Fruit fly (Drosophila melanogaster) whole organism, embryonic: ENCODE results near the gene CG34179.
A peak's percentile ranks its signal among the peaks of the same experiment; 100 is the strongest.

ENCODE experiments used
- Adf1 ChIP-seq: fragments of 200-800 bp; sonication (Bioruptor generic); IDR thresholded peaks from 2 replicates; pipeline ENCODE4 v1.3.6; 2022; ENCODE audit warnings: missing biosample characterization, missing genetic modification characterization
- Antp ChIP-seq: fragments of 200-800 bp; sonication (Bioruptor generic); optimal IDR thresholded peaks from 3 replicates; lab custom pipeline; 2016; ENCODE audit warnings: missing biosample characterization, missing genetic modification characterization
- Atf6 ChIP-seq: fragments of 200-800 bp; sonication (Bioruptor generic); IDR thresholded peaks from 2 replicates; pipeline ENCODE4 v1.3.6; 2022; ENCODE audit warnings: missing biosample characterization, missing genetic modification characterization
- C15 ChIP-seq: fragments of 200-800 bp; sonication (Bioruptor generic); IDR thresholded peaks from 3 replicates; pipeline ENCODE4 v1.3.6; 2022; ENCODE audit warnings: missing biosample characterization, missing genetic modification characterization
- CG10209 ChIP-seq: fragments of 200-800 bp; sonication (Bioruptor generic); optimal IDR thresholded peaks from 3 replicates; lab custom pipeline; 2017; ENCODE audit warnings: missing biosample characterization, mild to moderate bottlenecking, missing genetic modification characterization, missing genetic modification reagents
- CG10431 ChIP-seq: fragments of 200-800 bp; sonication (Bioruptor generic); optimal IDR thresholded peaks from 3 replicates; lab custom pipeline; 2018; ENCODE audit warnings: missing biosample characterization, mild to moderate bottlenecking, missing genetic modification characterization
- CG11695 ChIP-seq: fragments of 200-800 bp; sonication (Bioruptor generic); IDR thresholded peaks from 3 replicates; pipeline ENCODE4 v1.3.6; 2022; ENCODE audit warnings: missing biosample characterization, missing genetic modification characterization
- CG12155 ChIP-seq: fragments of 200-800 bp; sonication (Bioruptor generic); optimal IDR thresholded peaks from 3 replicates; lab custom pipeline; 2016; ENCODE audit warnings: missing biosample characterization, missing genetic modification characterization
- CG12744 ChIP-seq: fragments of 200-800 bp; sonication (Bioruptor generic); optimal IDR thresholded peaks from 2 replicates; lab custom pipeline; 2016; ENCODE audit warnings: missing biosample characterization, missing genetic modification characterization
- CG13775 ChIP-seq: fragments of 200-800 bp; sonication (Bioruptor generic); optimal IDR thresholded peaks from 3 replicates; lab custom pipeline; 2017; ENCODE audit warnings: missing biosample characterization, mild to moderate bottlenecking, missing genetic modification characterization
- CG17186 ChIP-seq: fragments of 200-800 bp; sonication (Bioruptor generic); optimal IDR thresholded peaks from 3 replicates; lab custom pipeline; 2017; ENCODE audit warnings: missing biosample characterization, missing genetic modification reagents, missing genetic modification characterization
- CG17912 ChIP-seq: fragments of 200-800 bp; sonication (Bioruptor generic); optimal IDR thresholded peaks from 2 replicates; lab custom pipeline; 2018; ENCODE audit warnings: missing biosample characterization, mild to moderate bottlenecking, missing genetic modification characterization
- CG2120 ChIP-seq: fragments of 200-800 bp; sonication (Bioruptor generic); optimal IDR thresholded peaks from 3 replicates; lab custom pipeline; 2016; ENCODE audit warnings: missing biosample characterization, missing genetic modification characterization
- CG2202 ChIP-seq: fragments of 200-800 bp; sonication (Bioruptor generic); optimal IDR thresholded peaks from 2 replicates; lab custom pipeline; 2018; ENCODE audit warnings: missing biosample characterization, mild to moderate bottlenecking, missing genetic modification characterization
- CG31365 ChIP-seq: fragments of 200-800 bp; sonication (Bioruptor generic); optimal IDR thresholded peaks from 2 replicates; lab custom pipeline; 2018; ENCODE audit warnings: missing biosample characterization, mild to moderate bottlenecking, missing genetic modification characterization
- CG32772 ChIP-seq: fragments of 200-800 bp; sonication (Bioruptor generic); IDR thresholded peaks from 2 replicates; pipeline ENCODE4 v1.3.6; 2022; ENCODE audit warnings: missing biosample characterization, missing genetic modification characterization
- CG33557 ChIP-seq: fragments of 200-800 bp; sonication (Bioruptor generic); optimal IDR thresholded peaks from 2 replicates; lab custom pipeline; 2019; ENCODE audit warnings: missing biosample characterization, mild to moderate bottlenecking, missing genetic modification characterization, moderate library complexity
- CG6254 ChIP-seq: fragments of 200-800 bp; sonication (Bioruptor generic); optimal IDR thresholded peaks from 3 replicates; lab custom pipeline; 2017; ENCODE audit warnings: mild to moderate bottlenecking, missing biosample characterization, missing genetic modification reagents, missing genetic modification characterization
- CG8944 ChIP-seq: fragments of 200-800 bp; sonication (Bioruptor generic); optimal IDR thresholded peaks from 3 replicates; lab custom pipeline; 2016; ENCODE audit warnings: missing biosample characterization, missing genetic modification characterization
- CG9817 ChIP-seq: fragments of 200-800 bp; sonication (Bioruptor generic); optimal IDR thresholded peaks from 2 replicates; lab custom pipeline; 2018; ENCODE audit warnings: missing biosample characterization, mild to moderate bottlenecking, missing genetic modification characterization, moderate library complexity
- Dip3 ChIP-seq: fragments of 200-800 bp; sonication (Bioruptor generic); optimal IDR thresholded peaks from 3 replicates; lab custom pipeline; 2016; ENCODE audit warnings: missing biosample characterization, missing genetic modification characterization
- Doc3 ChIP-seq: fragments of 200-800 bp; sonication (Bioruptor generic); IDR thresholded peaks from 3 replicates; pipeline ENCODE4 v1.3.6; 2022; ENCODE audit warnings: missing biosample characterization, missing genetic modification characterization; ENCODE audit not compliant: partially characterized antibody
- Dp ChIP-seq: fragments of 200-800 bp; sonication (Bioruptor generic); optimal IDR thresholded peaks from 2 replicates; lab custom pipeline; 2018; ENCODE audit warnings: missing biosample characterization, mild to moderate bottlenecking, missing genetic modification characterization, moderate library complexity
- Jarid2 ChIP-seq: fragments of 200-800 bp; sonication (Bioruptor generic); optimal IDR thresholded peaks from 3 replicates; lab custom pipeline; 2017; ENCODE audit warnings: mild to moderate bottlenecking, missing biosample characterization, missing genetic modification reagents, missing genetic modification characterization
- Mad ChIP-seq: fragments of 200-800 bp; sonication (Bioruptor generic); optimal IDR thresholded peaks from 2 replicates; lab custom pipeline; 2016; ENCODE audit warnings: missing biosample characterization, missing genetic modification characterization
- NC2β ChIP-seq: fragments of 200-800 bp; sonication (Bioruptor generic); optimal IDR thresholded peaks from 2 replicates; lab custom pipeline; 2016; ENCODE audit warnings: missing biosample characterization, missing genetic modification characterization
- Nf-YB ChIP-seq: fragments of 200-800 bp; sonication (Bioruptor generic); optimal IDR thresholded peaks from 3 replicates; lab custom pipeline; 2019; ENCODE audit warnings: missing biosample characterization, mild to moderate bottlenecking, missing genetic modification characterization, moderate library complexity
- PHDP ChIP-seq: fragments of 200-800 bp; sonication (Bioruptor generic); optimal IDR thresholded peaks from 3 replicates; lab custom pipeline; 2018; ENCODE audit warnings: missing biosample characterization, mild to moderate bottlenecking, missing genetic modification characterization, moderate library complexity
- Xrp1 ChIP-seq: fragments of 200-800 bp; sonication (Bioruptor generic); IDR thresholded peaks from 2 replicates; pipeline ENCODE4 v1.3.6; 2022; ENCODE audit warnings: missing biosample characterization, missing genetic modification characterization
- ato ChIP-seq: fragments of 200-800 bp; sonication (Bioruptor generic); IDR thresholded peaks from 2 replicates; pipeline ENCODE4 v1.3.6; 2022; ENCODE audit warnings: missing biosample characterization, missing genetic modification characterization; ENCODE audit not compliant: partially characterized antibody
- bab2 ChIP-seq: fragments of 200-800 bp; sonication (Bioruptor generic); optimal IDR thresholded peaks from 2 replicates; lab custom pipeline; 2016; ENCODE audit warnings: missing biosample characterization, missing genetic modification characterization
- cad ChIP-seq: fragments of >200 bp; optimal IDR thresholded peaks from 2 replicates; lab custom pipeline; 2017; ENCODE audit warnings: missing biosample characterization, missing genetic modification characterization
- cato ChIP-seq: fragments of 200-800 bp; sonication (Bioruptor generic); optimal IDR thresholded peaks from 2 replicates; lab custom pipeline; 2016; ENCODE audit warnings: missing biosample characterization, missing genetic modification characterization, borderline replicate concordance
- chif ChIP-seq, 2 experiments: fragments of 200-800 bp; sonication (Bioruptor generic); optimal IDR thresholded peaks; 3 replicates each; lab custom pipeline; 2016; ENCODE audit warnings: missing biosample characterization in 2 of 2, missing genetic modification characterization in 2 of 2
- chn ChIP-seq: fragments of 200-800 bp; sonication (Bioruptor generic); optimal IDR thresholded peaks from 2 replicates; lab custom pipeline; 2016; ENCODE audit warnings: missing biosample characterization, missing genetic modification characterization
- dysf ChIP-seq: fragments of 200-800 bp; sonication (Bioruptor generic); IDR thresholded peaks from 3 replicates; pipeline ENCODE4 v1.3.6; 2022; ENCODE audit warnings: missing biosample characterization, missing genetic modification characterization
- esg ChIP-seq: fragments of 200-800 bp; sonication (Bioruptor generic); conservative IDR thresholded peaks from 2 replicates; pipeline ENCODE4 v1.3.6; 2022; ENCODE audit warnings: missing biosample characterization, missing genetic modification characterization
- gfzf ChIP-seq: fragments of 200-800 bp; sonication (Bioruptor generic); optimal IDR thresholded peaks from 2 replicates; lab custom pipeline; 2016; ENCODE audit warnings: missing biosample characterization, mild to moderate bottlenecking, missing genetic modification characterization, moderate library complexity
- gro ChIP-seq: fragments of 200-800 bp; sonication (Bioruptor generic); optimal IDR thresholded peaks from 2 replicates; lab custom pipeline; 2016; ENCODE audit warnings: missing biosample characterization, missing genetic modification characterization
- hkb ChIP-seq, 2 experiments: fragments of 200-800 bp in 1 of 2; fragments of >200 bp in 1 of 2; sonication (Bioruptor generic) in 1 of 2; IDR thresholded peaks in 1 of 2; optimal IDR thresholded peaks in 1 of 2; 2 replicates each; pipeline versions ENCODE4 v1.3.6 to Lab custom; 2017 to 2022; ENCODE audit warnings: missing biosample characterization in 1 of 2, missing genetic modification characterization in 1 of 2
- kay ChIP-seq: fragments of 200-800 bp; sonication (Bioruptor generic); optimal IDR thresholded peaks from 2 replicates; lab custom pipeline; 2016; ENCODE audit warnings: missing biosample characterization, missing genetic modification characterization
- klu ChIP-seq: fragments of 200-800 bp; sonication (Bioruptor generic); IDR thresholded peaks from 2 replicates; pipeline ENCODE4 v1.3.6; 2022; ENCODE audit warnings: missing biosample characterization, missing genetic modification characterization
- maf-S ChIP-seq: fragments of 200-800 bp; sonication (Bioruptor generic); optimal IDR thresholded peaks from 2 replicates; lab custom pipeline; 2016; ENCODE audit warnings: missing biosample characterization, missing genetic modification characterization
- prd ChIP-seq, 3 experiments: fragments of >200 bp in 2 of 3; fragments of 200-800 bp in 1 of 3; sonication (Bioruptor generic) in 1 of 3; optimal IDR thresholded peaks in 2 of 3; IDR thresholded peaks in 1 of 3; 2 replicates in 2 of 3; 3 replicates in 1 of 3; pipeline versions ENCODE4 v1.3.6 to Lab custom; 2017 to 2022; ENCODE audit warnings: missing biosample characterization in 1 of 3, missing genetic modification characterization in 1 of 3
- pum ChIP-seq: fragments of 200-800 bp; sonication (Bioruptor generic); optimal IDR thresholded peaks from 2 replicates; lab custom pipeline; 2016; ENCODE audit warnings: missing biosample characterization, missing genetic modification characterization
- row ChIP-seq: fragments of 200-800 bp; sonication (Bioruptor generic); IDR thresholded peaks from 3 replicates; pipeline ENCODE4 v1.3.6; 2022; ENCODE audit warnings: missing biosample characterization, missing genetic modification characterization
- twi ChIP-seq: fragments of 200-800 bp; optimal IDR thresholded peaks from 2 replicates; lab custom pipeline; 2019; ENCODE audit warnings: missing biosample characterization, mild to moderate bottlenecking, missing genetic modification characterization, moderate library complexity
- tx ChIP-seq: fragments of 200-800 bp; sonication (Bioruptor generic); optimal IDR thresholded peaks from 2 replicates; lab custom pipeline; 2016; ENCODE audit warnings: missing biosample characterization, missing genetic modification characterization
- z ChIP-seq: fragments of 200-800 bp; sonication (Bioruptor generic); IDR thresholded peaks from 3 replicates; pipeline ENCODE4 v1.3.6; 2022; ENCODE audit warnings: missing biosample characterization, missing genetic modification characterization
- zen2 ChIP-seq: fragments of 200-800 bp; sonication (Bioruptor generic); IDR thresholded peaks from 3 replicates; pipeline ENCODE4 v1.3.6; 2022; ENCODE audit warnings: missing biosample characterization, missing genetic modification characterization; ENCODE audit not compliant: partially characterized antibody

CG34179 gene

dm6 chr2L:6037830-6038229 lies 10.7 kb downstream of the CG34179 start, which contains the start of the genes CG9117 and CG31643 (continued):
- TF ChIP-seq Xrp1 (GFP tag; lab: Robert Waterston, UW) (peak; percentile 58), esg (GFP tag; lab: Robert Waterston, UW) (0 out of 2 replicates have a peak, but pooled peaks have one; percentile 7), Dip3 (GFP tag; lab: Kevin White, UChicago) (peak; percentile 68), row (GFP tag; lab: Robert Waterston, UW) (peak; percentile 78), CG8944 (GFP tag; lab: Kevin White, UChicago) (peak; percentile 54), NC2β (GFP tag; lab: Kevin White, UChicago) (peak; percentile 32), CG17186 (GFP tag; lab: Kevin White, UChicago) (peak; percentile 30), CG10209 (GFP tag; lab: Kevin White, UChicago) (peak; percentile 20), pum (peak; percentile 13), bab2 (GFP tag; lab: Kevin White, UChicago) (peak; percentile 57), maf-S (GFP tag; lab: Kevin White, UChicago) (peak; percentile 35), CG9817 (tag; lab: Kevin White, UChicago) (peak; percentile 31), CG33557 (GFP tag; lab: Kevin White, UChicago) (peak; percentile 20), Dp (no peak), CG6254 (no peak), Nf-YB (GFP tag; lab: Kevin White, UChicago) (peak; percentile 10), CG13775 (GFP tag; lab: Kevin White, UChicago) (peak; percentile 56), dysf (GFP tag; lab: Robert Waterston, UW) (0 out of 3 replicates have a peak, but pooled peaks have one; percentile 6), Atf6 (peak; percentile 52; the same call in 1 of the 2 replicates), hkb (optimal IDR thresholded peaks at IDR 0.05; lab: Kevin White, UChicago) (no peak), hkb (GFP tag; IDR thresholded peaks at IDR 0.05; lab: Robert Waterston, UW) (peak; percentile 45; the same call in 1 of the 2 replicates), Jarid2 (GFP tag; lab: Kevin White, UChicago) (no peak), Adf1 (GFP tag; lab: Robert Waterston, UW) (no peak), gro (GFP tag; lab: Kevin White, UChicago) (peak; percentile 64), CG11695 (GFP tag; lab: Robert Waterston, UW) (peak; percentile 43; the same call in 1 of the 3 replicates), kay (peak; percentile 33), ato (no peak), Mad (peak; percentile 27), CG31365 (no peak), Antp (peak; percentile 46), CG17912 (GFP tag; lab: Kevin White, UChicago) (peak; percentile 12), CG12155 (GFP tag; lab: Kevin White, UChicago) (peak; percentile 71), klu (GFP tag; lab: Robert Waterston, UW) (no peak), gfzf (peak; percentile 16), prd (optimal IDR thresholded peaks at IDR 0.05; lab: Kevin White, UChicago) (no peak), prd (GFP tag; IDR thresholded peaks at IDR 0.05; lab: Robert Waterston, UW) (peak; percentile 54; the same call in 1 of the 3 replicates), CG10431 (GFP tag; lab: Kevin White, UChicago) (no peak), twi (tag; lab: Kevin White, UChicago) (peak; percentile 11), zen2 (GFP tag; lab: Robert Waterston, UW) (no peak), cato (GFP tag; lab: Kevin White, UChicago) (peak; percentile 18), CG2202 (tag; lab: Kevin White, UChicago) (no peak), chn (GFP tag; lab: Kevin White, UChicago) (peak; percentile 42), CG2120 (peak; percentile 85), cad (GFP tag; lab: Kevin White, UChicago) (no peak), z (GFP tag; lab: Robert Waterston, UW) (no peak), C15 (GFP tag; lab: Robert Waterston, UW) (no peak), PHDP (peak; percentile 66), tx (GFP tag; lab: Kevin White, UChicago) (peak; percentile 58), CG12744 (GFP tag; lab: Kevin White, UChicago) (peak; percentile 53), chif (GFP tag; optimal IDR thresholded peaks at IDR 0.05; lab: Kevin White, UChicago) (peak in 1 of 2 experiments; percentile 31), Doc3 (peak; percentile 31; the same call in 1 of the 3 replicates), CG32772 (GFP tag; lab: Robert Waterston, UW) (no peak)
